ENCODE assay signal across 3 worm cellular contexts in genomic region chrIV:15703597-15704203, ce11.
A peak's percentile ranks its signal among the peaks of the same experiment; 100 is the strongest.
TF ChIP-seq lines count a peak whose summit lies in the region.
"Not testable (repeated sequence)": the region's sequence is repeated elsewhere in the genome, so short reads cannot be mapped to it uniquely, and the experiment has no call there.

No protein-coding gene starts in this region.

TF ChIP-seq in whole organism, L1 larva, 84 proteins besides CTCF, POLR2A, EP300 and RAD21:
- TF ChIP-seq mab-9 (GFP tag; IDR thresholded peaks at IDR 0.05; lab: Robert Waterston, UW) = 0 out of 2 replicates have a peak, but pooled peaks have one; percentile 12
- TF ChIP-seq snpc-4 (tag; optimal IDR thresholded peaks at IDR 0.05; lab: Kevin White, UChicago) = peak; percentile 30
TF ChIP-seq in whole organism, L1 larva: peak in this region for 2; not testable (repeated sequence) for 82.

TF ChIP-seq in whole organism, L4 larva, 104 proteins besides CTCF, POLR2A, EP300 and RAD21:
- TF ChIP-seq lin-38 (GFP tag; IDR thresholded peaks at IDR 0.05; lab: Robert Waterston, UW) (0 out of 2 replicates have a peak, but pooled peaks have one; percentile 35), mdt-29 (GFP tag; IDR thresholded peaks at IDR 0.05; lab: Robert Waterston, UW) (peak; percentile 49; the same call in 1 of the 2 replicates), snpc-1.2 (GFP tag; IDR thresholded peaks at IDR 0.05; lab: Robert Waterston, UW) (peak; percentile 99), aha-1 (tag; lab: Kevin White, UChicago) (peak; percentile 86), unc-62 (GFP tag; optimal IDR thresholded peaks at IDR 0.05 in 1 of 2; lab: Kevin White, UChicago) (peak in 1 of 2 experiments; percentile 46), madf-5 (GFP tag; IDR thresholded peaks at IDR 0.05; lab: Robert Waterston, UW) (peak in 1 of 2 experiments; percentile 24; a peak in 1 of 4 replicates)
- TF ChIP-seq unc-62 (tag; optimal IDR thresholded peaks at IDR 0.05; lab: Kevin White, UChicago) = not testable (repeated sequence)

TF ChIP-seq in whole organism, young adult, 124 proteins besides CTCF, POLR2A, EP300 and RAD21:
- TF ChIP-seq madf-6 (GFP tag; IDR thresholded peaks at IDR 0.05; lab: Robert Waterston, UW) = peak; percentile 49; the same call in 1 of the 2 replicates
- peak; percentile 99 for TF ChIP-seq attf-6 (GFP tag; IDR thresholded peaks at IDR 0.05; lab: Robert Waterston, UW)
- TF ChIP-seq hsf-1 (GFP tag; IDR thresholded peaks at IDR 0.05; lab: Robert Waterston, UW) = peak; percentile 69
- peak; percentile 69; the same call in 1 of the 2 replicates for TF ChIP-seq hmg-1.2 (GFP tag; IDR thresholded peaks at IDR 0.05; lab: Robert Waterston, UW)
- TF ChIP-seq rcor-1 (GFP tag; IDR thresholded peaks at IDR 0.05; lab: Robert Waterston, UW) = peak; percentile 30; the same call in 1 of the 2 replicates
- peak; percentile 28 for TF ChIP-seq snpc-3.4 (tag; optimal IDR thresholded peaks at IDR 0.05; lab: Kevin White, UChicago)
- peak; percentile 42 for TF ChIP-seq D2030.7 (GFP tag; IDR thresholded peaks at IDR 0.05; lab: Robert Waterston, UW)
- TF ChIP-seq dox-1 (GFP tag; IDR thresholded peaks at IDR 0.05; lab: Robert Waterston, UW) = 0 out of 2 replicates have a peak, but pooled peaks have one; percentile 18
- TF ChIP-seq tbp1 (GFP tag; optimal IDR thresholded peaks at IDR 0.05; lab: Kevin White, UChicago) = peak; percentile 23
- TF ChIP-seq snpc-1.1 (tag; optimal IDR thresholded peaks at IDR 0.05; lab: Kevin White, UChicago; ENCODE audit: insufficient read depth) = peak; percentile 82
- TF ChIP-seq pbrm-1 (GFP tag; IDR thresholded peaks at IDR 0.05; lab: Robert Waterston, UW) = peak; percentile 64
- TF ChIP-seq snpc-4 (GFP tag; optimal IDR thresholded peaks at IDR 0.05; lab: Kevin White, UChicago) = peak; percentile 91
- TF ChIP-seq snpc-4 (tag; optimal IDR thresholded peaks at IDR 0.05; lab: Kevin White, UChicago) = peak; percentile 85 to 96 (median 90)
